Worm (Caenorhabditis elegans) whole organism, L4 larva: ENCODE results near the gene C05C12.5.

Experiments
- T20F7.1 ChIP-seq: fragments of 200-800 bp; sonication (Bioruptor generic); optimal IDR thresholded peaks from 2 replicates; lab custom pipeline; 2018; ENCODE audit warnings: mild to moderate bottlenecking, missing genetic modification characterization, missing compliant biosample characterization
- T26A8.4 ChIP-seq: fragments of 200-800 bp; sonication (Bioruptor generic); IDR thresholded peaks from 2 replicates; pipeline ENCODE4 v1.3.6; 2022; ENCODE audit warnings: missing genetic modification characterization, missing compliant biosample characterization
- Y48G9A.11 ChIP-seq: fragments of 200-800 bp; sonication (Bioruptor generic); IDR thresholded peaks from 2 replicates; pipeline ENCODE4 v1.3.6; 2022; ENCODE audit warnings: missing genetic modification reagents, missing genetic modification characterization, missing compliant biosample characterization
- ZK337.2 ChIP-seq: fragments of 200-800 bp; sonication (Bioruptor generic); IDR thresholded peaks from 2 replicates; pipeline ENCODE4 v1.3.6; 2022; ENCODE audit warnings: missing genetic modification reagents, missing genetic modification characterization, missing compliant biosample characterization
- arid-1 ChIP-seq: fragments of 200-800 bp; sonication (Bioruptor generic); conservative IDR thresholded peaks from 2 replicates; pipeline ENCODE4 v1.3.6; 2022; ENCODE audit warnings: missing genetic modification reagents, missing genetic modification characterization, missing compliant biosample characterization
- attf-4 ChIP-seq: sonication (generic microtip); optimal IDR thresholded peaks from 3 replicates; lab custom pipeline; 2017; ENCODE audit warnings: missing biosample characterization, missing genetic modification characterization
- ceh-20 ChIP-seq: fragments of 200-800 bp; sonication (Bioruptor generic); IDR thresholded peaks from 2 replicates; pipeline ENCODE4 v1.3.6; 2022; ENCODE audit warnings: missing genetic modification reagents, missing genetic modification characterization, missing compliant biosample characterization
- ceh-28 ChIP-seq: fragments of 150-350 bp; optimal IDR thresholded peaks from 2 replicates; lab custom pipeline; 2014; ENCODE audit warnings: missing biosample characterization, missing genetic modification reagents, missing genetic modification characterization
- ceh-32 ChIP-seq: sonication (generic microtip); optimal IDR thresholded peaks from 2 replicates; lab custom pipeline; 2016; ENCODE audit warnings: mild to moderate bottlenecking, missing genetic modification characterization, missing compliant biosample characterization; ENCODE audit not compliant: poor library complexity
- ceh-44 ChIP-seq: fragments of 200-800 bp; sonication (Bioruptor generic); IDR thresholded peaks from 2 replicates; pipeline ENCODE4 v1.3.6; 2022; ENCODE audit warnings: missing genetic modification reagents, missing genetic modification characterization, missing compliant biosample characterization
- daf-12 ChIP-seq: fragments of 150-350 bp; optimal IDR thresholded peaks from 2 replicates; lab custom pipeline; 2014; ENCODE audit warnings: missing biosample characterization, missing genetic modification reagents, missing genetic modification characterization
- daf-16 ChIP-seq, 3 experiments: sonication (generic microtip); optimal IDR thresholded peaks; 2 replicates each; lab custom pipeline; 2016 to 2017; ENCODE audit warnings: missing genetic modification characterization in 3 of 3, missing genetic modification reagents in 3 of 3, mild to moderate bottlenecking in 2 of 3, missing compliant biosample characterization in 2 of 3, missing biosample characterization in 1 of 3, moderate library complexity in 1 of 3
- daf-8 ChIP-seq: fragments of 200-800 bp; sonication (Bioruptor generic); IDR thresholded peaks from 2 replicates; pipeline ENCODE4 v1.3.6; 2022; ENCODE audit warnings: missing genetic modification characterization, missing compliant biosample characterization
- dmd-6 ChIP-seq: fragments of 200-800 bp; sonication (Bioruptor generic); IDR thresholded peaks from 2 replicates; pipeline ENCODE4 v1.3.6; 2022; ENCODE audit warnings: missing genetic modification reagents, missing genetic modification characterization, missing compliant biosample characterization
- dmd-8 ChIP-seq: fragments of 200-800 bp; sonication (Bioruptor generic); IDR thresholded peaks from 2 replicates; pipeline ENCODE4 v1.3.6; 2022; ENCODE audit warnings: missing genetic modification characterization, missing compliant biosample characterization
- duxl-1 ChIP-seq: sonication (generic microtip); optimal IDR thresholded peaks from 2 replicates; lab custom pipeline; 2016; ENCODE audit warnings: mild to moderate bottlenecking, missing genetic modification characterization, moderate library complexity, missing compliant biosample characterization; ENCODE audit not compliant: poor library complexity
- dve-1 ChIP-seq: sonication (generic microtip); optimal IDR thresholded peaks from 2 replicates; lab custom pipeline; 2017; ENCODE audit warnings: antibody characterized with exemption, mild to moderate bottlenecking, missing genetic modification characterization, missing compliant biosample characterization; ENCODE audit not compliant: insufficient read depth
- egl-27 ChIP-seq: sonication (generic microtip); optimal IDR thresholded peaks from 3 replicates; lab custom pipeline; 2017; ENCODE audit warnings: missing biosample characterization, missing genetic modification reagents, missing genetic modification characterization
- egl-43 ChIP-seq: fragments of 200-800 bp; sonication (Bioruptor generic); IDR thresholded peaks from 2 replicates; pipeline ENCODE4 v1.3.6; 2022; ENCODE audit warnings: missing genetic modification reagents, missing genetic modification characterization, missing compliant biosample characterization
- fkh-10 ChIP-seq: fragments of 150-350 bp; optimal IDR thresholded peaks from 2 replicates; lab custom pipeline; 2014; ENCODE audit warnings: missing biosample characterization, missing genetic modification reagents, missing genetic modification characterization
- hif-1 ChIP-seq, 2 experiments: sonication (generic microtip); optimal IDR thresholded peaks; 2 replicates each; lab custom pipeline; 2016 to 2017; ENCODE audit warnings: missing compliant biosample characterization in 2 of 2, missing genetic modification characterization in 2 of 2, missing genetic modification reagents in 2 of 2, missing genotype in 2 of 2, mild to moderate bottlenecking in 1 of 2
- hlh-11 ChIP-seq: fragments of 200-800 bp; sonication (Bioruptor generic); optimal IDR thresholded peaks from 2 replicates; lab custom pipeline; 2018; ENCODE audit warnings: mild to moderate bottlenecking, missing genetic modification characterization, missing compliant biosample characterization
- hlh-30 ChIP-seq: sonication (generic microtip); optimal IDR thresholded peaks from 2 replicates; lab custom pipeline; 2017; ENCODE audit warnings: antibody characterized with exemption, mild to moderate bottlenecking, missing genetic modification characterization, missing compliant biosample characterization; ENCODE audit not compliant: insufficient read depth
- lim-7 ChIP-seq: fragments of 200-800 bp; sonication (Bioruptor generic); IDR thresholded peaks from 2 replicates; pipeline ENCODE4 v1.3.6; 2022; ENCODE audit warnings: missing genetic modification characterization, missing compliant biosample characterization
- lin-38 ChIP-seq: fragments of 200-800 bp; sonication (Bioruptor generic); IDR thresholded peaks from 2 replicates; pipeline ENCODE4 v1.3.6; 2022; ENCODE audit warnings: missing genetic modification reagents, missing genetic modification characterization, missing compliant biosample characterization
- lsy-2 ChIP-seq, 2 experiments: fragments of 150-350 bp in 1 of 2; sonication (generic microtip) in 1 of 2; optimal IDR thresholded peaks; 2 replicates each; lab custom pipeline; 2014 to 2017; ENCODE audit warnings: missing biosample characterization in 2 of 2, missing genetic modification characterization in 2 of 2
- mep-1 ChIP-seq: fragments of 150-350 bp; sonication (generic microtip); optimal IDR thresholded peaks from 3 replicates; lab custom pipeline; 2014; ENCODE audit warnings: missing biosample characterization, missing genetic modification characterization
- mxl-3 ChIP-seq: fragments of 200-800 bp; sonication (Bioruptor generic); optimal IDR thresholded peaks from 2 replicates; lab custom pipeline; 2018; ENCODE audit warnings: mild to moderate bottlenecking, missing genetic modification characterization, missing compliant biosample characterization
- nhr-10 ChIP-seq: fragments of 150-350 bp; optimal IDR thresholded peaks from 2 replicates; lab custom pipeline; 2014; ENCODE audit warnings: missing biosample characterization, missing genetic modification characterization
- nhr-111 ChIP-seq: fragments of 200-800 bp; sonication (Bioruptor generic); optimal IDR thresholded peaks from 2 replicates; lab custom pipeline; 2018; ENCODE audit warnings: mild to moderate bottlenecking, missing genetic modification characterization, missing compliant biosample characterization
- nhr-237 ChIP-seq: sonication (generic microtip); optimal IDR thresholded peaks from 2 replicates; lab custom pipeline; 2017; ENCODE audit warnings: missing biosample characterization, missing genetic modification characterization
- nhr-28 ChIP-seq: fragments of 150-350 bp; optimal IDR thresholded peaks from 2 replicates; lab custom pipeline; 2014; ENCODE audit warnings: missing biosample characterization, missing genetic modification characterization
- nhr-42 ChIP-seq: fragments of 200-800 bp; sonication (Bioruptor generic); IDR thresholded peaks from 2 replicates; pipeline ENCODE4 v1.3.6; 2022; ENCODE audit warnings: missing genetic modification characterization, missing compliant biosample characterization
- nhr-48 ChIP-seq: sonication (generic microtip); optimal IDR thresholded peaks from 2 replicates; lab custom pipeline; 2016; ENCODE audit warnings: mild to moderate bottlenecking, missing genetic modification characterization, missing compliant biosample characterization
- nhr-77 ChIP-seq: fragments of 150-350 bp; optimal IDR thresholded peaks from 2 replicates; lab custom pipeline; 2014; ENCODE audit warnings: missing biosample characterization, missing genetic modification characterization
- php-3 ChIP-seq: fragments of 200-800 bp; sonication (Bioruptor generic); IDR thresholded peaks from 2 replicates; pipeline ENCODE4 v1.3.6; 2022; ENCODE audit warnings: missing genetic modification reagents, missing genetic modification characterization, missing compliant biosample characterization
- pqm-1 ChIP-seq: sonication (generic microtip); optimal IDR thresholded peaks from 2 replicates; lab custom pipeline; 2017; ENCODE audit warnings: missing biosample characterization, missing genetic modification characterization
- set-16 ChIP-seq: fragments of 200-800 bp; sonication (Bioruptor generic); IDR thresholded peaks from 2 replicates; pipeline ENCODE4 v1.3.6; 2022; ENCODE audit warnings: missing genetic modification reagents, missing genetic modification characterization, missing compliant biosample characterization
- spr-1 ChIP-seq: sonication (generic microtip); optimal IDR thresholded peaks from 2 replicates; lab custom pipeline; 2016; ENCODE audit warnings: mild to moderate bottlenecking, missing genetic modification characterization, missing compliant biosample characterization
- spr-3 ChIP-seq: fragments of 200-800 bp; sonication (Bioruptor generic); optimal IDR thresholded peaks from 2 replicates; lab custom pipeline; 2018; ENCODE audit warnings: mild to moderate bottlenecking, missing genetic modification characterization, missing compliant biosample characterization
- unc-130 ChIP-seq: sonication (generic microtip); optimal IDR thresholded peaks from 2 replicates; lab custom pipeline; 2016; ENCODE audit warnings: missing genetic modification reagents, missing genetic modification characterization, missing compliant biosample characterization
- unc-39 ChIP-seq: sonication (generic microtip); optimal IDR thresholded peaks from 2 replicates; lab custom pipeline; 2017; ENCODE audit warnings: missing biosample characterization, missing genetic modification characterization
- zfp-3 ChIP-seq: fragments of 200-800 bp; sonication (Bioruptor generic); conservative IDR thresholded peaks from 2 replicates; pipeline ENCODE4 v1.3.6; 2022; ENCODE audit warnings: missing genetic modification reagents, missing genetic modification characterization, missing compliant biosample characterization
- zip-11 ChIP-seq: fragments of 200-800 bp; sonication (Bioruptor generic); IDR thresholded peaks from 2 replicates; pipeline ENCODE4 v1.3.6; 2022; ENCODE audit warnings: missing genetic modification characterization, missing compliant biosample characterization

The C05C12.5 gene

ce11 chrIV:11306548-11306947 lies 45.6 kb upstream of the C05C12.5 start, which contains the start of gene B0035.13:
TSS of gene B0035.13 (minus strand) at chrIV:11306720.
- TF ChIP-seq nhr-77 (peak; percentile 45), daf-16 (GFP tag; optimal IDR thresholded peaks at IDR 0.05; lab: Kevin White, UChicago) (no peak), daf-16 (tag; optimal IDR thresholded peaks at IDR 0.05; lab: Kevin White, UChicago) (peak; percentile 39), ceh-32 (tag; lab: Kevin White, UChicago) (no peak), pqm-1 (tag; lab: Kevin White, UChicago) (peak; percentile 35), dmd-8 (GFP tag; lab: Robert Waterston, UW) (no peak), ceh-20 (GFP tag; lab: Robert Waterston, UW) (no peak), hlh-11 (tag; lab: Kevin White, UChicago) (peak; percentile 10), ceh-28 (tag; lab: Kevin White, UChicago) (no peak), lim-7 (GFP tag; lab: Robert Waterston, UW) (no peak), zip-11 (GFP tag; lab: Robert Waterston, UW) (no peak), mxl-3 (peak; percentile 29), dmd-6 (GFP tag; lab: Robert Waterston, UW) (0 out of 2 replicates have a peak, but pooled peaks have one; percentile 25), egl-43 (GFP tag; lab: Robert Waterston, UW) (no peak), daf-8 (GFP tag; lab: Robert Waterston, UW) (no peak), arid-1 (GFP tag; lab: Robert Waterston, UW) (no peak), unc-39 (no peak), nhr-28 (tag; lab: Kevin White, UChicago) (peak; percentile 43), ceh-44 (GFP tag; lab: Robert Waterston, UW) (no peak), egl-27 (tag; lab: Kevin White, UChicago) (no peak), dve-1 (tag; lab: Kevin White, UChicago) (peak; percentile 58), php-3 (GFP tag; lab: Robert Waterston, UW) (peak; percentile 95), hlh-30 (peak; percentile 14), T26A8.4 (GFP tag; lab: Robert Waterston, UW) (no peak)
- TF ChIP-seq, all 104 proteins: peak for 10

- TF ChIP-seq fkh-10 (GFP tag; lab: Kevin White, UChicago): no peak
- TF ChIP-seq nhr-10 (tag; lab: Kevin White, UChicago): no peak
- TF ChIP-seq set-16 (GFP tag; lab: Robert Waterston, UW): no peak
- no peak for TF ChIP-seq nhr-77
- no peak for TF ChIP-seq dmd-6 (GFP tag; lab: Robert Waterston, UW)
- TF ChIP-seq php-3 (GFP tag; lab: Robert Waterston, UW): no peak
- TF ChIP-seq, all 104 proteins: peak for 0
Measured at ce11 chrIV:11304970-11305369, 44.0 kb upstream of the C05C12.5 start.

- TF ChIP-seq zfp-3 (GFP tag; lab: Robert Waterston, UW) (no peak), ceh-28 (tag; lab: Kevin White, UChicago) (no peak), nhr-77 (peak; percentile 1), dve-1 (tag; lab: Kevin White, UChicago) (peak; percentile 46), daf-12 (tag; lab: Kevin White, UChicago) (no peak), spr-3 (GFP tag; lab: Kevin White, UChicago) (no peak), nhr-28 (tag; lab: Kevin White, UChicago) (peak; percentile 62), lsy-2 (tag; optimal IDR thresholded peaks at IDR 0.05; lab: Kevin White, UChicago) (peak in 1 of 2 experiments; percentile 53), nhr-111 (no peak), lim-7 (GFP tag; lab: Robert Waterston, UW) (no peak), spr-1 (tag; lab: Kevin White, UChicago) (no peak), mep-1 (tag; lab: Kevin White, UChicago) (peak; percentile 56), T20F7.1 (GFP tag; lab: Kevin White, UChicago) (no peak), hlh-11 (tag; lab: Kevin White, UChicago) (peak; percentile 23), nhr-237 (tag; lab: Kevin White, UChicago) (no peak), ZK337.2 (no peak), nhr-48 (tag; lab: Kevin White, UChicago) (no peak), unc-130 (GFP tag; lab: Kevin White, UChicago) (no peak), Y48G9A.11 (GFP tag; lab: Robert Waterston, UW) (no peak), duxl-1 (tag; lab: Kevin White, UChicago) (no peak), lin-38 (GFP tag; lab: Robert Waterston, UW) (peak; percentile 69), attf-4 (tag; lab: Kevin White, UChicago) (no peak), hif-1 (tag; optimal IDR thresholded peaks at IDR 0.05; lab: Kevin White, UChicago) (no peak), nhr-42 (GFP tag; lab: Robert Waterston, UW) (no peak)
Measured at ce11 chrIV:11298154-11299086, 37.4 kb upstream of the C05C12.5 start, which contains the start of the genes B0035.15 and dnj-1. TSS of gene B0035.15 (minus strand) at chrIV:11298252. TSS of gene dnj-1 (plus strand) at chrIV:11299036.
